Worm (Caenorhabditis elegans) whole organism, young adult: ENCODE measurements around the gene Y54E2A.9.

Experiments used
- B0019.2 ChIP-seq: fragments of 200-800 bp; sonication (Bioruptor generic); conservative IDR thresholded peaks from 2 replicates; pipeline ENCODE4 v1.3.6; 2022; ENCODE audit warnings: missing genetic modification reagents, missing genetic modification characterization, missing compliant biosample characterization
- B0035.1 ChIP-seq: sonication (generic microtip); optimal IDR thresholded peaks from 2 replicates; lab custom pipeline; 2016; ENCODE audit warnings: missing genetic modification characterization, mild to moderate bottlenecking, missing compliant biosample characterization, missing genotype, missing genetic modification reagents
- B0336.3 ChIP-seq: fragments of 200-800 bp; sonication (Bioruptor generic); IDR thresholded peaks from 2 replicates; pipeline ENCODE4 v1.3.6; 2022; ENCODE audit warnings: missing genetic modification characterization, missing compliant biosample characterization
- D2030.7 ChIP-seq: fragments of 200-800 bp; sonication (Bioruptor generic); IDR thresholded peaks from 2 replicates; pipeline ENCODE4 v1.3.6; 2022; ENCODE audit warnings: missing genetic modification reagents, missing genetic modification characterization, missing compliant biosample characterization
- F22D6.2 ChIP-seq: sonication (generic microtip); optimal IDR thresholded peaks from 2 replicates; lab custom pipeline; 2016; ENCODE audit warnings: mild to moderate bottlenecking, missing genetic modification characterization, missing compliant biosample characterization
- F33H1.4 ChIP-seq: fragments of 200-800 bp; sonication (Bioruptor generic); IDR thresholded peaks from 2 replicates; pipeline ENCODE4 v1.3.6; 2022; ENCODE audit warnings: missing genetic modification reagents, missing genetic modification characterization, missing compliant biosample characterization
- F39B2.1 ChIP-seq: fragments of 200-800 bp; sonication (Bioruptor generic); IDR thresholded peaks from 2 replicates; pipeline ENCODE4 v1.3.6; 2022; ENCODE audit warnings: missing genetic modification reagents, missing genetic modification characterization, missing compliant biosample characterization
- F49E8.2 ChIP-seq: sonication (generic microtip); optimal IDR thresholded peaks from 3 replicates; lab custom pipeline; 2017; ENCODE audit warnings: missing genetic modification characterization, mild to moderate bottlenecking, missing compliant biosample characterization, antibody characterized with exemption, moderate library complexity; ENCODE audit not compliant: insufficient read depth
- K12H6.12 ChIP-seq: fragments of 200-800 bp; sonication (Bioruptor generic); optimal IDR thresholded peaks from 2 replicates; lab custom pipeline; 2018; ENCODE audit warnings: mild to moderate bottlenecking, missing genetic modification characterization, missing compliant biosample characterization
- T26A5.8 ChIP-seq: sonication (generic microtip); optimal IDR thresholded peaks from 2 replicates; lab custom pipeline; 2016; ENCODE audit warnings: missing genetic modification characterization, missing compliant biosample characterization
- Y79H2A.3 ChIP-seq: fragments of 200-800 bp; sonication (Bioruptor generic); conservative IDR thresholded peaks from 2 replicates; pipeline ENCODE4 v1.3.6; 2022; ENCODE audit warnings: missing genetic modification reagents, missing genetic modification characterization, missing compliant biosample characterization
- aptf-2 ChIP-seq: fragments of 200-800 bp; sonication (Bioruptor generic); conservative IDR thresholded peaks from 2 replicates; pipeline ENCODE4 v1.3.6; 2022; ENCODE audit warnings: missing genetic modification reagents, missing genetic modification characterization, missing compliant biosample characterization
- atf-7 ChIP-seq: sonication (generic microtip); optimal IDR thresholded peaks from 2 replicates; lab custom pipeline; 2017; ENCODE audit warnings: mild to moderate bottlenecking, missing genetic modification characterization, missing compliant biosample characterization
- attf-3 ChIP-seq: fragments of 200-800 bp; sonication (Bioruptor generic); conservative IDR thresholded peaks from 2 replicates; pipeline ENCODE4 v1.3.6; 2022; ENCODE audit warnings: missing genetic modification reagents, missing genetic modification characterization, missing compliant biosample characterization
- attf-5 ChIP-seq: fragments of 200-800 bp; sonication (Bioruptor generic); optimal IDR thresholded peaks from 2 replicates; lab custom pipeline; 2018; ENCODE audit warnings: mild to moderate bottlenecking, missing genetic modification characterization, missing compliant biosample characterization
- attf-6 ChIP-seq: fragments of 200-800 bp; sonication (Bioruptor generic); IDR thresholded peaks from 2 replicates; pipeline ENCODE4 v1.3.6; 2022; ENCODE audit warnings: missing genetic modification reagents, missing genetic modification characterization, missing compliant biosample characterization
- bed-1 ChIP-seq: fragments of 200-800 bp; sonication (Bioruptor generic); IDR thresholded peaks from 2 replicates; pipeline ENCODE4 v1.3.6; 2022; ENCODE audit warnings: missing genetic modification reagents, missing genetic modification characterization, missing compliant biosample characterization
- cebp-2 ChIP-seq: fragments of 200-800 bp; sonication (Bioruptor generic); IDR thresholded peaks from 2 replicates; pipeline ENCODE4 v1.3.6; 2022; ENCODE audit warnings: missing genetic modification characterization, missing compliant biosample characterization
- ceh-27 ChIP-seq: fragments of 200-800 bp; sonication (Bioruptor generic); optimal IDR thresholded peaks from 2 replicates; lab custom pipeline; 2018; ENCODE audit warnings: mild to moderate bottlenecking, missing genetic modification characterization, moderate library complexity, missing compliant biosample characterization
- efl-1 ChIP-seq: fragments of 150-350 bp; optimal IDR thresholded peaks from 2 replicates; lab custom pipeline; 2014; ENCODE audit warnings: missing biosample characterization, missing genetic modification reagents, missing genetic modification characterization
- egl-18 ChIP-seq: fragments of 200-800 bp; sonication (Bioruptor generic); IDR thresholded peaks from 2 replicates; pipeline ENCODE4 v1.3.6; 2022; ENCODE audit warnings: missing genetic modification reagents, missing genetic modification characterization, missing compliant biosample characterization
- egrh-3 ChIP-seq: fragments of 200-800 bp; sonication (Bioruptor generic); IDR thresholded peaks from 2 replicates; pipeline ENCODE4 v1.3.6; 2022; ENCODE audit warnings: missing genetic modification reagents, missing genetic modification characterization, missing compliant biosample characterization
- ekl-4 ChIP-seq: fragments of 200-800 bp; sonication (Bioruptor generic); IDR thresholded peaks from 2 replicates; pipeline ENCODE4 v1.3.6; 2022; ENCODE audit warnings: missing genetic modification reagents, missing genetic modification characterization, missing compliant biosample characterization
- gei-17 ChIP-seq: fragments of 200-800 bp; sonication (Bioruptor generic); optimal IDR thresholded peaks from 2 replicates; lab custom pipeline; 2018; ENCODE audit warnings: mild to moderate bottlenecking, missing genetic modification characterization, missing compliant biosample characterization
- hmg-1.2 ChIP-seq: fragments of 200-800 bp; sonication (Bioruptor generic); IDR thresholded peaks from 2 replicates; pipeline ENCODE4 v1.3.6; 2022; ENCODE audit warnings: missing genetic modification reagents, missing genetic modification characterization, missing compliant biosample characterization
- hmg-20 ChIP-seq: fragments of 200-800 bp; sonication (Bioruptor generic); IDR thresholded peaks from 2 replicates; pipeline ENCODE4 v1.3.6; 2022; ENCODE audit warnings: missing genetic modification reagents, missing genetic modification characterization, missing compliant biosample characterization
- lag-1 ChIP-seq: fragments of 200-800 bp; sonication (Bioruptor generic); IDR thresholded peaks from 2 replicates; pipeline ENCODE4 v1.3.6; 2022; ENCODE audit warnings: missing genetic modification reagents, missing genetic modification characterization, missing compliant biosample characterization
- lin-35 ChIP-seq, 3 experiments: fragments of 150-350 bp in 2 of 3; sonication (generic microtip) in 1 of 3; optimal IDR thresholded peaks; 2 replicates each; lab custom pipeline; 2014 to 2018; ENCODE audit warnings: missing biosample characterization in 3 of 3, missing genetic modification characterization in 3 of 3, missing genetic modification reagents in 3 of 3
- lin-54 ChIP-seq: fragments of 200-800 bp; sonication (Bioruptor generic); optimal IDR thresholded peaks from 2 replicates; lab custom pipeline; 2018; ENCODE audit warnings: mild to moderate bottlenecking, missing genetic modification characterization, missing compliant biosample characterization
- madf-3 ChIP-seq: fragments of 200-800 bp; sonication (Bioruptor generic); IDR thresholded peaks from 2 replicates; pipeline ENCODE4 v1.3.6; 2022; ENCODE audit warnings: missing genetic modification reagents, missing genetic modification characterization, missing compliant biosample characterization
- mes-4 ChIP-seq: sonication (generic microtip); optimal IDR thresholded peaks from 2 replicates; lab custom pipeline; 2016; ENCODE audit warnings: missing genotype, missing genetic modification characterization, missing compliant biosample characterization
- nfyb-1 ChIP-seq: fragments of 200-800 bp; sonication (Bioruptor generic); IDR thresholded peaks from 2 replicates; pipeline ENCODE4 v1.3.6; 2022; ENCODE audit warnings: missing genetic modification reagents, missing genetic modification characterization, missing compliant biosample characterization
- nhr-120 ChIP-seq: fragments of 200-800 bp; sonication (Bioruptor generic); IDR thresholded peaks from 2 replicates; pipeline ENCODE4 v1.3.6; 2022; ENCODE audit warnings: missing genetic modification characterization, missing compliant biosample characterization
- nhr-80 ChIP-seq: sonication (generic microtip); optimal IDR thresholded peaks from 2 replicates; lab custom pipeline; 2016; ENCODE audit warnings: missing genetic modification characterization, missing compliant biosample characterization
- pbrm-1 ChIP-seq: fragments of 200-800 bp; sonication (Bioruptor generic); IDR thresholded peaks from 2 replicates; pipeline ENCODE4 v1.3.6; 2022; ENCODE audit warnings: missing genetic modification reagents, missing genetic modification characterization, missing compliant biosample characterization
- pha-4 ChIP-seq: fragments of 150-350 bp; sonication (generic microtip); optimal IDR thresholded peaks from 2 replicates; lab custom pipeline; 2014; ENCODE audit warnings: missing biosample characterization, missing genetic modification reagents, missing genetic modification characterization
- rec-8 ChIP-seq, 2 experiments: sonication (generic microtip); optimal IDR thresholded peaks; 2 replicates each; lab custom pipeline; 2016; ENCODE audit warnings: mild to moderate bottlenecking in 2 of 2, missing genetic modification characterization in 2 of 2, missing genetic modification reagents in 2 of 2, missing genotype in 2 of 2, missing biosample characterization in 1 of 2, missing compliant biosample characterization in 1 of 2, moderate library complexity in 1 of 2
- rpc-1 ChIP-seq, 2 experiments: fragments of 150-350 bp in 1 of 2; sonication (generic microtip) in 1 of 2; optimal IDR thresholded peaks; 2 replicates each; lab custom pipeline; 2014 to 2018; ENCODE audit warnings: missing biosample characterization in 1 of 2, missing genetic modification characterization in 1 of 2, missing genetic modification reagents in 1 of 2, missing genotype in 1 of 2
- sdz-38 ChIP-seq: sonication (generic microtip); optimal IDR thresholded peaks from 2 replicates; lab custom pipeline; 2016; ENCODE audit warnings: missing genotype, missing genetic modification characterization, missing compliant biosample characterization
- snpc-1.3 ChIP-seq: sonication (generic microtip); optimal IDR thresholded peaks from 2 replicates; lab custom pipeline; 2017; ENCODE audit warnings: missing genetic modification characterization, mild to moderate bottlenecking, missing compliant biosample characterization, antibody characterized with exemption, moderate library complexity, missing genotype, missing genetic modification reagents; ENCODE audit not compliant: insufficient read depth
- snpc-3.4 ChIP-seq: sonication (generic microtip); optimal IDR thresholded peaks from 2 replicates; lab custom pipeline; 2017; ENCODE audit warnings: missing genetic modification characterization, mild to moderate bottlenecking, missing compliant biosample characterization, antibody characterized with exemption, moderate library complexity, missing genotype, missing genetic modification reagents
- sptf-2 ChIP-seq: fragments of 200-800 bp; sonication (Bioruptor generic); optimal IDR thresholded peaks from 2 replicates; lab custom pipeline; 2018; ENCODE audit warnings: mild to moderate bottlenecking, missing genetic modification characterization, missing compliant biosample characterization
- tlf-1 ChIP-seq: fragments of 200-800 bp; sonication (Bioruptor generic); optimal IDR thresholded peaks from 2 replicates; lab custom pipeline; 2018; ENCODE audit warnings: mild to moderate bottlenecking, missing genetic modification characterization, missing compliant biosample characterization
- unc-130 ChIP-seq: sonication (generic microtip); optimal IDR thresholded peaks from 2 replicates; lab custom pipeline; 2016; ENCODE audit warnings: missing genetic modification reagents, missing genetic modification characterization, missing compliant biosample characterization
- zim-3 ChIP-seq: sonication (generic microtip); optimal IDR thresholded peaks from 2 replicates; lab custom pipeline; 2017; ENCODE audit warnings: mild to moderate bottlenecking, missing genetic modification characterization, moderate library complexity, missing compliant biosample characterization
- ztf-18 ChIP-seq: sonication (generic microtip); optimal IDR thresholded peaks from 2 replicates; lab custom pipeline; 2016; ENCODE audit warnings: missing genotype, mild to moderate bottlenecking, missing genetic modification characterization, missing compliant biosample characterization
- ztf-25 ChIP-seq: fragments of 200-800 bp; sonication (Bioruptor generic); IDR thresholded peaks from 2 replicates; pipeline ENCODE4 v1.3.6; 2022; ENCODE audit warnings: missing genetic modification reagents, missing genetic modification characterization, missing compliant biosample characterization
- ztf-3 ChIP-seq: fragments of 200-800 bp; sonication (Bioruptor generic); optimal IDR thresholded peaks from 2 replicates; lab custom pipeline; 2018; ENCODE audit warnings: mild to moderate bottlenecking, missing genetic modification characterization, missing compliant biosample characterization

The Y54E2A.9 gene

DNA sequence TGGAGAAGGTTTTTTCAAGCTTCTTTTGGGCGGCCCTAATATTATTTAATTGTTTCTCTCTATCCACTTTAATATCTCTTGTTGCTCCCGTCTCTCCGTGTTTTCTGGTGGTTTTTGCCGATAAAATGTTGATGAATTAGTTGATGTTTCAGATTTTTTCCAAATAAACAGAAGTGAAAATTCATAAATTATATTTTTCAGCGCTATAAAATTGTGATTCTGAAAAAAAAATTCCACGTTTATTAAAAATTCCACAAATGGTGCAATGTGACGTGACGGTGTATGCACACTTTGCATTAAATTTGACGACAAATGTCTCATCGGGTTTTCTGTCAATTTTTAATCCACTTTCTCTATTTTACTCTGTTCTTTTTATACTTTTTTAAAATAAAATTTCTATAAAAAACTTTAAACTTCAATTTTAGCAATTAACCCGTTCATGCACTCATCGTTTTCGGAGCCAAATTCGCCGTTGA lies 12.3 kb upstream of the Y54E2A.9 start, which contains the start of gene tbc-20 (continued):
- TF ChIP-seq T26A5.8 (tag; lab: Kevin White, UChicago) (no peak), K12H6.12 (no peak), attf-5 (no peak), aptf-2 (GFP tag; lab: Robert Waterston, UW) (no peak), snpc-1.3 (tag; lab: Kevin White, UChicago) (peak; percentile 59), B0035.1 (tag; lab: Kevin White, UChicago) (no peak), B0336.3 (0 out of 2 replicates have a peak, but pooled peaks have one; percentile 18), pha-4 (tag; lab: Kevin White, UChicago) (no peak), ekl-4 (GFP tag; lab: Robert Waterston, UW) (peak; percentile 57; the same call in 1 of the 2 replicates), tlf-1 (GFP tag; lab: Kevin White, UChicago) (no peak), nhr-120 (GFP tag; lab: Robert Waterston, UW) (no peak), snpc-3.4 (tag; lab: Kevin White, UChicago) (peak; percentile 56), D2030.7 (peak; percentile 62), rec-8 (tag; optimal IDR thresholded peaks at IDR 0.05; lab: Kevin White, UChicago) (no peak), lin-35 (GFP tag; optimal IDR thresholded peaks at IDR 0.05; lab: Kevin White, UChicago) (peak in 1 of 3 experiments; percentile 28), hmg-1.2 (peak; percentile 38), rpc-1 (optimal IDR thresholded peaks at IDR 0.05; lab: Kevin White, UChicago) (no peak), rpc-1 (tag; optimal IDR thresholded peaks at IDR 0.05; lab: Kevin White, UChicago) (no peak), lin-54 (GFP tag; lab: Kevin White, UChicago) (peak; percentile 29), F22D6.2 (tag; lab: Kevin White, UChicago) (no peak), mes-4 (no peak), sdz-38 (tag; lab: Kevin White, UChicago) (no peak), F33H1.4 (GFP tag; lab: Robert Waterston, UW) (peak; percentile 56), cebp-2 (GFP tag; lab: Robert Waterston, UW) (no peak), attf-6 (GFP tag; lab: Robert Waterston, UW) (0 out of 2 replicates have a peak, but pooled peaks have one; percentile 19), nfyb-1 (GFP tag; lab: Robert Waterston, UW) (no peak), ztf-3 (GFP tag; lab: Kevin White, UChicago) (no peak), attf-3 (GFP tag; lab: Robert Waterston, UW) (peak; percentile 41; the same call in 1 of the 2 replicates), atf-7 (no peak), egrh-3 (no peak), F39B2.1 (GFP tag; lab: Robert Waterston, UW) (no peak), madf-3 (GFP tag; lab: Robert Waterston, UW) (no peak), efl-1 (GFP tag; lab: Kevin White, UChicago) (peak; percentile 40), sptf-2 (no peak), hmg-20 (no peak), gei-17 (no peak), pbrm-1 (GFP tag; lab: Robert Waterston, UW) (no peak), egl-18 (GFP tag; lab: Robert Waterston, UW) (no peak), nhr-80 (no peak), ztf-25 (no peak), ceh-27 (no peak), Y79H2A.3 (GFP tag; lab: Robert Waterston, UW) (no peak), B0019.2 (no peak), unc-130 (peak; percentile 12), bed-1 (GFP tag; lab: Robert Waterston, UW) (no peak), zim-3 (tag; lab: Kevin White, UChicago) (no peak), ztf-18 (tag; lab: Kevin White, UChicago) (no peak), lag-1 (GFP tag; lab: Robert Waterston, UW) (no peak), F49E8.2 (tag; lab: Kevin White, UChicago) (no peak)
